Worm (Caenorhabditis elegans): ENCODE data around the gene F59F5.3.

DNA sequence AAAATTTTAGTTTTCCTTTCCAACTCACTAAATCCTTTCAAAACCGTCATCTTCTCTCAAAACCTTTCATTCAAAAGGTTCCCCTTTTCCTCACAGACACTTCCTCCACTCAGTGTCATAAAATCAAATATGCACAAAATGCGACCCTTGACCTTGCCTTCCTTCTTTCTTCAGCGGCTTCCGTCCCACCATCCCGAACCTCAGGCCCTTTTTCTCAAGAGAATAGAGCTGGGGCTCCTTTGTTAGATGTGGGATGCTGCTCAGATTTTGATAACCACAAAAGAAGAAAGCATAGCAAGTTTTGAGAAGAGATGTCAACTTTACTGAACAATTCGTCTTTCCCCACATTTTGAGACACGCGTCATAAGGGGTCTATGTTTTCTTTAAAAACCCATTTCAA lies 48.6 kb upstream of the F59F5.3 start:
- TF ChIP-seq ztf-29 (GFP tag; IDR thresholded peaks at IDR 0.05) (no peak), ref-1 (GFP tag; conservative IDR thresholded peaks at IDR 0.05) (no peak), flt-1 (GFP tag; IDR thresholded peaks at IDR 0.05) (0 out of 2 replicates have a peak, but pooled peaks have one; percentile 37), T22C8.4 (GFP tag; IDR thresholded peaks at IDR 0.05) (no peak)
